Fruit fly (Drosophila melanogaster) whole organism, embryonic: Measurements from ENCODE around the gene CG43448.
A peak's percentile ranks its signal among the peaks of the same experiment; 100 is the strongest.

Experiments used
- Bdp1 ChIP-seq: fragments of 200-800 bp; sonication (Bioruptor generic); optimal IDR thresholded peaks from 3 replicates; lab custom pipeline; 2016; ENCODE audit warnings: missing biosample characterization, missing genetic modification characterization
- Bteb2 ChIP-seq: fragments of 200-800 bp; sonication (Bioruptor generic); optimal IDR thresholded peaks from 2 replicates; lab custom pipeline; 2016; ENCODE audit warnings: missing biosample characterization, missing genetic modification characterization
- CG10959 ChIP-seq: fragments of 200-800 bp; sonication (Bioruptor generic); IDR thresholded peaks from 2 replicates; pipeline ENCODE4 v1.3.6; 2022; ENCODE audit warnings: missing biosample characterization, missing genetic modification characterization
- CG11093 ChIP-seq: fragments of 200-800 bp; sonication (Bioruptor generic); IDR thresholded peaks from 3 replicates; pipeline ENCODE4 v1.3.6; 2022; ENCODE audit warnings: missing biosample characterization, missing genetic modification characterization
- CG11247 ChIP-seq: fragments of 200-800 bp; sonication (Bioruptor generic); IDR thresholded peaks from 2 replicates; pipeline ENCODE4 v1.3.6; 2022; ENCODE audit warnings: missing biosample characterization, missing genetic modification characterization
- CG12942 ChIP-seq: fragments of 200-800 bp; sonication (Bioruptor generic); optimal IDR thresholded peaks from 3 replicates; lab custom pipeline; 2016; ENCODE audit warnings: missing biosample characterization, missing genetic modification characterization
- CG15011 ChIP-seq: fragments of 200-800 bp; sonication (Bioruptor generic); optimal IDR thresholded peaks from 3 replicates; lab custom pipeline; 2018; ENCODE audit warnings: missing biosample characterization, mild to moderate bottlenecking, missing genetic modification characterization
- CG15269 ChIP-seq: fragments of 200-800 bp; sonication (Bioruptor generic); optimal IDR thresholded peaks from 2 replicates; lab custom pipeline; 2018; ENCODE audit warnings: missing biosample characterization, mild to moderate bottlenecking, missing genetic modification characterization, moderate library complexity
- CG2199 ChIP-seq: fragments of 200-800 bp; sonication (Bioruptor generic); IDR thresholded peaks from 3 replicates; pipeline ENCODE4 v1.3.6; 2022; ENCODE audit warnings: missing biosample characterization, missing genetic modification characterization
- CG2875 ChIP-seq: fragments of 200-800 bp; sonication (Bioruptor generic); optimal IDR thresholded peaks from 2 replicates; lab custom pipeline; 2017; ENCODE audit warnings: missing biosample characterization, mild to moderate bottlenecking, missing genetic modification characterization, missing genetic modification reagents
- CG3847 ChIP-seq: fragments of 200-800 bp; sonication (Bioruptor generic); IDR thresholded peaks from 2 replicates; pipeline ENCODE4 v1.3.6; 2022; ENCODE audit warnings: missing biosample characterization, missing genetic modification characterization
- CG4854 ChIP-seq: fragments of 200-800 bp; sonication (Bioruptor generic); optimal IDR thresholded peaks from 2 replicates; lab custom pipeline; 2016; ENCODE audit warnings: missing biosample characterization, missing genetic modification characterization, inconsistent platforms
- CG6272 ChIP-seq: fragments of 200-800 bp; sonication (Bioruptor generic); IDR thresholded peaks from 2 replicates; pipeline ENCODE4 v1.3.6; 2022; ENCODE audit warnings: missing biosample characterization, missing genetic modification characterization
- CG6854 ChIP-seq: fragments of 200-800 bp; sonication (Bioruptor generic); optimal IDR thresholded peaks from 3 replicates; lab custom pipeline; 2017; ENCODE audit warnings: missing biosample characterization, mild to moderate bottlenecking, missing genetic modification characterization
- CG8765 ChIP-seq: fragments of 200-800 bp; sonication (Bioruptor generic); IDR thresholded peaks from 2 replicates; pipeline ENCODE4 v1.3.6; 2022; ENCODE audit warnings: missing biosample characterization, missing genetic modification characterization
- CG9437 ChIP-seq: fragments of 200-800 bp; sonication (Bioruptor generic); optimal IDR thresholded peaks from 2 replicates; lab custom pipeline; 2018; ENCODE audit warnings: missing biosample characterization, mild to moderate bottlenecking, missing genetic modification characterization
- CG9932 ChIP-seq: fragments of 200-800 bp; sonication (Bioruptor generic); IDR thresholded peaks from 2 replicates; pipeline ENCODE4 v1.3.6; 2022; ENCODE audit warnings: missing biosample characterization, missing genetic modification characterization
- CTCF ChIP-seq: fragments of 200-800 bp; sonication (Bioruptor generic); optimal IDR thresholded peaks from 2 replicates; lab custom pipeline; 2017; ENCODE audit warnings: missing biosample characterization, mild to moderate bottlenecking, missing genetic modification characterization, moderate library complexity
- Dfd ChIP-seq, 2 experiments: fragments of >200 bp; optimal IDR thresholded peaks; 2 replicates each; lab custom pipeline; 2017; ENCODE audit warnings: missing biosample characterization in 2 of 2, missing genetic modification characterization in 2 of 2
- Doc3 ChIP-seq: fragments of 200-800 bp; sonication (Bioruptor generic); IDR thresholded peaks from 3 replicates; pipeline ENCODE4 v1.3.6; 2022; ENCODE audit warnings: missing biosample characterization, missing genetic modification characterization; ENCODE audit not compliant: partially characterized antibody
- Drgx ChIP-seq: fragments of 200-800 bp; sonication (Bioruptor generic); IDR thresholded peaks from 2 replicates; pipeline ENCODE4 v1.3.6; 2022; ENCODE audit warnings: missing biosample characterization, missing genetic modification characterization
- Ets65A ChIP-seq: fragments of 200-800 bp; sonication (Bioruptor generic); peaks from one replicate; lab custom pipeline; 2016; ENCODE audit warnings: missing biosample characterization, missing genetic modification characterization
- HmgZ ChIP-seq: fragments of 200-800 bp; sonication (Bioruptor generic); optimal IDR thresholded peaks from 2 replicates; lab custom pipeline; 2018; ENCODE audit warnings: missing biosample characterization, mild to moderate bottlenecking, missing genetic modification characterization
- MESR4 ChIP-seq: fragments of 200-800 bp; sonication (Bioruptor generic); optimal IDR thresholded peaks from 2 replicates; lab custom pipeline; 2018; ENCODE audit warnings: missing biosample characterization, mild to moderate bottlenecking, missing genetic modification characterization, moderate library complexity
- Mad ChIP-seq: fragments of 200-800 bp; sonication (Bioruptor generic); optimal IDR thresholded peaks from 2 replicates; lab custom pipeline; 2016; ENCODE audit warnings: missing biosample characterization, missing genetic modification characterization
- Stat92E ChIP-seq, 3 experiments: fragments of >200 bp in 2 of 3; fragments of 200-800 bp in 1 of 3; sonication (Bioruptor generic) in 1 of 3; optimal IDR thresholded peaks; 2 replicates each; lab custom pipeline; 2017 to 2019; ENCODE audit warnings: missing biosample characterization in 3 of 3, missing genetic modification characterization in 3 of 3, mild to moderate bottlenecking in 1 of 3, moderate library complexity in 1 of 3
- Vsx1 ChIP-seq: fragments of 200-800 bp; sonication (Bioruptor generic); optimal IDR thresholded peaks from 2 replicates; lab custom pipeline; 2017; ENCODE audit warnings: missing biosample characterization, mild to moderate bottlenecking, missing genetic modification characterization, missing genetic modification reagents
- ab ChIP-seq: fragments of 200-800 bp; sonication (Bioruptor generic); optimal IDR thresholded peaks from 2 replicates; lab custom pipeline; 2016; ENCODE audit warnings: missing biosample characterization, missing genetic modification characterization
- bsh ChIP-seq, 2 experiments: fragments of 200-800 bp; sonication (Bioruptor generic); optimal IDR thresholded peaks; 2 replicates each; lab custom pipeline; 2017 to 2018; ENCODE audit warnings: mild to moderate bottlenecking in 2 of 2, missing biosample characterization in 2 of 2, missing genetic modification characterization in 2 of 2, moderate library complexity in 1 of 2
- corto ChIP-seq: fragments of 200-800 bp; sonication (Bioruptor generic); optimal IDR thresholded peaks from 2 replicates; lab custom pipeline; 2016; ENCODE audit warnings: missing biosample characterization, mild to moderate bottlenecking, missing genetic modification characterization, moderate library complexity
- da ChIP-seq: fragments of 200-800 bp; sonication (Bioruptor generic); optimal IDR thresholded peaks from 2 replicates; lab custom pipeline; 2016; ENCODE audit warnings: missing biosample characterization, missing genetic modification characterization
- dati ChIP-seq: fragments of 200-800 bp; sonication (Bioruptor generic); IDR thresholded peaks from 2 replicates; pipeline ENCODE4 v1.3.6; 2022; ENCODE audit warnings: missing biosample characterization, missing genetic modification characterization
- gcm2 ChIP-seq: fragments of 200-800 bp; sonication (Bioruptor generic); optimal IDR thresholded peaks from 2 replicates; lab custom pipeline; 2016; ENCODE audit warnings: missing biosample characterization, missing genetic modification characterization
- hth ChIP-seq: fragments of >200 bp; optimal IDR thresholded peaks from 2 replicates; lab custom pipeline; 2017; ENCODE audit warnings: inconsistent platforms
- knrl ChIP-seq: fragments of 200-800 bp; sonication (Bioruptor generic); IDR thresholded peaks from 3 replicates; pipeline ENCODE4 v1.3.6; 2022; ENCODE audit warnings: missing biosample characterization, missing genetic modification characterization; ENCODE audit not compliant: partially characterized antibody
- lbe ChIP-seq: fragments of 200-800 bp; sonication (Bioruptor generic); optimal IDR thresholded peaks from 2 replicates; lab custom pipeline; 2016; ENCODE audit warnings: missing biosample characterization, mild to moderate bottlenecking, missing genetic modification characterization
- lov ChIP-seq, 2 experiments: fragments of 200-800 bp in 1 of 2; fragments of >200 bp in 1 of 2; sonication (Bioruptor generic) in 1 of 2; IDR thresholded peaks in 1 of 2; optimal IDR thresholded peaks in 1 of 2; 2 replicates in 1 of 2; 3 replicates in 1 of 2; pipeline versions ENCODE4 v1.3.6 to Lab custom; 2017 to 2022; ENCODE audit warnings: missing biosample characterization in 1 of 2, missing genetic modification characterization in 1 of 2
- nom ChIP-seq: fragments of 200-800 bp; sonication (Bioruptor generic); optimal IDR thresholded peaks from 2 replicates; lab custom pipeline; 2017; ENCODE audit warnings: missing biosample characterization, missing genetic modification characterization, mild to moderate bottlenecking, moderate library complexity, missing genetic modification reagents
- oc ChIP-seq: fragments of 200-800 bp; sonication (Bioruptor generic); optimal IDR thresholded peaks from 2 replicates; lab custom pipeline; 2018; ENCODE audit warnings: missing biosample characterization, mild to moderate bottlenecking, missing genetic modification characterization, moderate library complexity
- repo ChIP-seq: fragments of 200-800 bp; sonication (Bioruptor generic); optimal IDR thresholded peaks from 2 replicates; lab custom pipeline; 2016; ENCODE audit warnings: missing biosample characterization, missing genetic modification characterization
- sd ChIP-seq: fragments of 200-800 bp; sonication (Bioruptor generic); optimal IDR thresholded peaks from 3 replicates; lab custom pipeline; 2018; ENCODE audit warnings: missing biosample characterization, mild to moderate bottlenecking, missing genetic modification characterization, moderate library complexity
- sens ChIP-seq: fragments of 200-800 bp; sonication (Bioruptor generic); peaks from one replicate; lab custom pipeline; 2016; ENCODE audit warnings: missing biosample characterization, missing genetic modification characterization
- seq ChIP-seq: fragments of 200-800 bp; sonication (Bioruptor generic); IDR thresholded peaks from 2 replicates; pipeline ENCODE4 v1.3.6; 2022; ENCODE audit warnings: missing biosample characterization, missing genetic modification characterization
- tll ChIP-seq, 2 experiments: fragments of 200-800 bp in 1 of 2; fragments of >200 bp in 1 of 2; sonication (Bioruptor generic) in 1 of 2; optimal IDR thresholded peaks; 2 replicates each; lab custom pipeline; 2017 to 2019; ENCODE audit warnings: missing biosample characterization in 2 of 2, missing genetic modification characterization in 2 of 2, mild to moderate bottlenecking in 1 of 2, moderate library complexity in 1 of 2

The CG43448 gene

dm6 chr3R:30258991-30259351, 21.4 kb upstream of the CG43448 start (continued):
- TF ChIP-seq CG6854 (GFP tag; lab: Kevin White, UChicago) (no peak), Stat92E (GFP tag; optimal IDR thresholded peaks at IDR 0.05; lab: Kevin White, UChicago) (no peak), CG10959 (GFP tag; lab: Robert Waterston, UW) (no peak), lov (optimal IDR thresholded peaks at IDR 0.05; lab: Kevin White, UChicago) (no peak), lov (GFP tag; IDR thresholded peaks at IDR 0.05; lab: Robert Waterston, UW) (no peak), Ets65A (GFP tag; lab: Kevin White, UChicago) (peak; percentile 63), CG11093 (GFP tag; lab: Robert Waterston, UW) (no peak), CG11247 (GFP tag; lab: Robert Waterston, UW) (no peak), CG8765 (GFP tag; lab: Robert Waterston, UW) (no peak), Vsx1 (GFP tag; lab: Kevin White, UChicago) (no peak), oc (tag; lab: Kevin White, UChicago) (no peak), dati (no peak), CG9932 (GFP tag; lab: Robert Waterston, UW) (no peak), Mad (GFP tag; lab: Kevin White, UChicago) (no peak), Doc3 (no peak), Drgx (peak; percentile 61), tll (GFP tag; optimal IDR thresholded peaks at IDR 0.05; lab: Kevin White, UChicago) (no peak), seq (GFP tag; lab: Robert Waterston, UW) (no peak), CG9437 (GFP tag; lab: Kevin White, UChicago) (no peak), nom (GFP tag; lab: Kevin White, UChicago) (peak; percentile 75), CG2875 (GFP tag; lab: Kevin White, UChicago) (no peak), hth (lab: Kevin White, UChicago) (no peak), HmgZ (tag; lab: Kevin White, UChicago) (no peak), CG6272 (GFP tag; lab: Robert Waterston, UW) (no peak), CTCF (GFP tag; lab: Kevin White, UChicago) (no peak), CG15269 (tag; lab: Kevin White, UChicago) (no peak), CG4854 (no peak), CG3847 (GFP tag; lab: Robert Waterston, UW) (no peak), sd (tag; lab: Kevin White, UChicago) (no peak), ab (GFP tag; lab: Kevin White, UChicago) (no peak), Dfd (GFP tag; optimal IDR thresholded peaks at IDR 0.05; lab: Kevin White, UChicago) (no peak), corto (GFP tag; lab: Kevin White, UChicago) (peak; percentile 94), CG12942 (GFP tag; lab: Kevin White, UChicago) (no peak), CG2199 (GFP tag; lab: Robert Waterston, UW) (no peak), lbe (GFP tag; lab: Kevin White, UChicago) (peak; percentile 92), repo (GFP tag; lab: Kevin White, UChicago) (no peak), CG15011 (GFP tag; lab: Kevin White, UChicago) (no peak), sens (GFP tag; lab: Kevin White, UChicago) (peak; percentile 67), knrl (GFP tag; lab: Robert Waterston, UW) (no peak), gcm2 (GFP tag; lab: Kevin White, UChicago) (no peak), Bteb2 (GFP tag; lab: Kevin White, UChicago) (no peak), da (no peak), bsh (GFP tag; optimal IDR thresholded peaks at IDR 0.05; lab: Kevin White, UChicago) (peak in 1 of 2 experiments; percentile 90), MESR4 (GFP tag; lab: Kevin White, UChicago) (no peak), Bdp1 (GFP tag; lab: Kevin White, UChicago) (no peak)
